Fruit fly (Drosophila melanogaster) whole organism, wandering third instar larva: Measurements from ENCODE around the gene Mt2.

Experiments used
- Abd-B ChIP-seq: fragments of >200 bp; optimal IDR thresholded peaks from 2 replicates; lab custom pipeline; 2017; ENCODE audit warnings: missing biosample characterization, missing genetic modification characterization
- CG32264 ChIP-seq: fragments of 200-800 bp; sonication (Bioruptor generic); optimal IDR thresholded peaks from 2 replicates; lab custom pipeline; 2016; ENCODE audit warnings: missing biosample characterization, missing genetic modification characterization
- CG9705 ChIP-seq: fragments of 200-800 bp; sonication (Bioruptor generic); optimal IDR thresholded peaks from 2 replicates; lab custom pipeline; 2018; ENCODE audit warnings: missing biosample characterization, mild to moderate bottlenecking, missing genetic modification characterization
- CrebA ChIP-seq: fragments of 200-800 bp; sonication (Bioruptor generic); optimal IDR thresholded peaks from 2 replicates; lab custom pipeline; 2016; ENCODE audit warnings: missing biosample characterization, mild to moderate bottlenecking, missing genetic modification characterization, borderline replicate concordance
- HLH106 ChIP-seq: fragments of 200-800 bp; optimal IDR thresholded peaks from 3 replicates; lab custom pipeline; 2019; ENCODE audit warnings: missing biosample characterization, mild to moderate bottlenecking, missing genetic modification characterization, moderate library complexity
- Hnf4 ChIP-seq: fragments of 200-800 bp; sonication (Bioruptor generic); optimal IDR thresholded peaks from 2 replicates; lab custom pipeline; 2016; ENCODE audit warnings: missing biosample characterization, mild to moderate bottlenecking, missing genetic modification characterization
- Hr83 ChIP-seq: fragments of 200-300 bp; sonication (Bioruptor generic); optimal IDR thresholded peaks from 2 replicates; lab custom pipeline; 2016; ENCODE audit warnings: missing biosample characterization, mild to moderate bottlenecking, missing genetic modification characterization, moderate library complexity; ENCODE audit not compliant: poor library complexity, severe bottlenecking
- Jra ChIP-seq: sonication (Bioruptor generic); optimal IDR thresholded peaks from 2 replicates; lab custom pipeline; 2016; ENCODE audit warnings: missing biosample characterization, missing genetic modification characterization
- Myc ChIP-seq: fragments of >200 bp; optimal IDR thresholded peaks from 2 replicates; lab custom pipeline; 2017
- N ChIP-seq: fragments of >200 bp; optimal IDR thresholded peaks from 2 replicates; lab custom pipeline; 2018; ENCODE audit warnings: missing biosample characterization, missing external identifiers, missing genetic modification characterization
- OdsH ChIP-seq: fragments of 200-800 bp; sonication (Bioruptor generic); optimal IDR thresholded peaks from 2 replicates; lab custom pipeline; 2016; ENCODE audit warnings: missing biosample characterization, mild to moderate bottlenecking, missing genetic modification characterization
- Rel ChIP-seq, 2 experiments: fragments of 200-800 bp; sonication (Bioruptor generic) in 1 of 2; optimal IDR thresholded peaks; 2 replicates in 1 of 2; 3 replicates in 1 of 2; lab custom pipeline; 2016 to 2019; ENCODE audit warnings: mild to moderate bottlenecking in 2 of 2, missing biosample characterization in 2 of 2, missing genetic modification characterization in 2 of 2, moderate library complexity in 1 of 2
- Sp1 ChIP-seq: fragments of 200-800 bp; sonication (Bioruptor generic); optimal IDR thresholded peaks from 3 replicates; lab custom pipeline; 2019; ENCODE audit warnings: missing biosample characterization, mild to moderate bottlenecking, missing genetic modification characterization, moderate library complexity
- br ChIP-seq: fragments of 200-800 bp; sonication (Bioruptor generic); optimal IDR thresholded peaks from 2 replicates; lab custom pipeline; 2016; ENCODE audit warnings: missing biosample characterization, missing genetic modification characterization
- dl ChIP-seq, 2 experiments: fragments of 175-275, 200-275 bp in 1 of 2; fragments of 200-275 bp in 1 of 2; sonication (Bioruptor generic); optimal IDR thresholded peaks; lab custom pipeline; 2018; ENCODE audit warnings: mild to moderate bottlenecking in 2 of 2, missing biosample characterization in 2 of 2, missing genetic modification characterization in 2 of 2, moderate library complexity in 2 of 2; ENCODE audit not compliant: partially characterized antibody in 2 of 2, insufficient read depth in 1 of 2
- foxo ChIP-seq, 2 experiments: fragments of 200-800 bp; sonication (Bioruptor generic); optimal IDR thresholded peaks; 2 replicates in 1 of 2; 3 replicates in 1 of 2; lab custom pipeline; 2016 to 2017; ENCODE audit warnings: missing biosample characterization in 2 of 2, missing genetic modification characterization in 2 of 2
- h ChIP-seq: fragments of 200-800 bp; sonication (Bioruptor generic); optimal IDR thresholded peaks from 3 replicates; lab custom pipeline; 2016; ENCODE audit warnings: missing biosample characterization, mild to moderate bottlenecking, missing genetic modification characterization
- pan ChIP-seq: fragments of >200 bp; optimal IDR thresholded peaks from 2 replicates; lab custom pipeline; 2017
- psq ChIP-seq: fragments of 200-800 bp; sonication (Bioruptor generic); optimal IDR thresholded peaks from 3 replicates; lab custom pipeline; 2017; ENCODE audit warnings: missing biosample characterization, mild to moderate bottlenecking, missing genetic modification characterization, moderate library complexity
- sage ChIP-seq: fragments of 200-800 bp; sonication (Bioruptor generic); optimal IDR thresholded peaks from 2 replicates; lab custom pipeline; 2016; ENCODE audit warnings: missing biosample characterization, mild to moderate bottlenecking, missing genetic modification characterization
- tai ChIP-seq: sonication (Bioruptor generic); optimal IDR thresholded peaks from 2 replicates; lab custom pipeline; 2016; ENCODE audit warnings: missing biosample characterization, missing genetic modification characterization

Mt2 gene

dm6 chr2L:12120000-12120399, 23.7 kb downstream of the Mt2 start:
- TF ChIP-seq sage, result no peak
- TF ChIP-seq br (GFP tag; lab: Kevin White, UChicago), result no peak
- peak in 1 of 2 experiments; percentile 4 for TF ChIP-seq foxo (GFP tag; optimal IDR thresholded peaks at IDR 0.05; lab: Kevin White, UChicago)
- TF ChIP-seq Rel (GFP tag; optimal IDR thresholded peaks at IDR 0.05; lab: Kevin White, UChicago), result no peak
- TF ChIP-seq Rel (tag; optimal IDR thresholded peaks at IDR 0.05; lab: Kevin White, UChicago), result no peak
- TF ChIP-seq, all 38 proteins: peak for 1

dm6 chr2L:12133275-12134124, 37.2 kb downstream of the Mt2 start, which contains the start of gene rho-6:
TSS of gene rho-6 (minus strand) at chr2L:12133411.
- TF ChIP-seq h, result no peak
- TF ChIP-seq Myc (lab: Kevin White, UChicago), result peak; percentile 58
- TF ChIP-seq psq (GFP tag; lab: Kevin White, UChicago), result no peak

dm6 chr2L:12134125-12134378, 37.7 kb downstream of the Mt2 start:
- TF ChIP-seq Abd-B (GFP tag; lab: Kevin White, UChicago), result no peak
- no peak for TF ChIP-seq sage
- TF ChIP-seq Sp1, result no peak
- TF ChIP-seq CG9705 (GFP tag; lab: Kevin White, UChicago), result no peak
- no peak for TF ChIP-seq br (GFP tag; lab: Kevin White, UChicago)
- no peak for TF ChIP-seq Jra (GFP tag; lab: Kevin White, UChicago)
- no peak for TF ChIP-seq foxo (GFP tag; optimal IDR thresholded peaks at IDR 0.05; lab: Kevin White, UChicago)
- TF ChIP-seq HLH106 (tag; lab: Kevin White, UChicago), result no peak
- no peak for TF ChIP-seq N
- TF ChIP-seq OdsH (GFP tag; lab: Kevin White, UChicago), result no peak
- no peak for TF ChIP-seq CG32264 (GFP tag; lab: Kevin White, UChicago)
- no peak for TF ChIP-seq dl (GFP tag; optimal IDR thresholded peaks at IDR 0.05; lab: Kevin White, UChicago; ENCODE audit: insufficient read depth in 1 of 2, partially characterized antibody in 2 of 2)

- TF ChIP-seq CG32264 (GFP tag; lab: Kevin White, UChicago), result no peak
- no peak for TF ChIP-seq CrebA (GFP tag; lab: Kevin White, UChicago)
- TF ChIP-seq pan, result no peak
- no peak for TF ChIP-seq Hr83 (GFP tag; lab: Kevin White, UChicago)
- TF ChIP-seq, all 38 proteins: peak for 0
These were observed 41.4 kb downstream of the Mt2 start, which contains the start of gene Gr33a for dm6 chr2L:12137708-12138107. TSS of gene Gr33a (plus strand) at chr2L:12138008.

dm6 chr2L:12142439-12142838, 46.1 kb downstream of the Mt2 start, which contains the start of gene CG31760:
TSS of gene CG31760 (plus strand) at chr2L:12142780.
- TF ChIP-seq Hnf4 (no peak), N (no peak), tai (GFP tag; lab: Kevin White, UChicago) (no peak)
